Fruit fly (Drosophila melanogaster): ENCODE data around the gene Nckx30C.

The Nckx30C gene

dm6 chr2L:9697561-9697960 is 48.7 kb downstream of the Nckx30C start:
- TF ChIP-seq CG1621 (tag; optimal IDR thresholded peaks at IDR 0.05), result no peak
- TF ChIP-seq Lpt (GFP tag; optimal IDR thresholded peaks at IDR 0.05), result no peak

- TF ChIP-seq Eip75B (GFP tag; optimal IDR thresholded peaks at IDR 0.05) (no peak), CG3919 (GFP tag; optimal IDR thresholded peaks at IDR 0.05) (no peak), fkh (GFP tag; optimal IDR thresholded peaks at IDR 0.05) (peak; percentile 41)
Observed at dm6 chr2L:9695723-9696122, 50.6 kb downstream of the Nckx30C start.

- TF ChIP-seq vri (GFP tag; optimal IDR thresholded peaks at IDR 0.05) (peak; percentile 28), fkh (GFP tag; optimal IDR thresholded peaks at IDR 0.05) (peak; percentile 63), CG32006 (GFP tag; optimal IDR thresholded peaks at IDR 0.05) (no peak), CG10669 (GFP tag; optimal IDR thresholded peaks at IDR 0.05) (no peak), svp (GFP tag) (peak; percentile 54), Eip78C (GFP tag) (peak; percentile 17)
Observed at dm6 chr2L:9693924-9694610, 52.2 kb downstream of the Nckx30C start.

dm6 chr2L:9692364-9693348 is 53.6 kb downstream of the Nckx30C start:
- TF ChIP-seq Eip75B (GFP tag; optimal IDR thresholded peaks at IDR 0.05), result peak; percentile 72
- peak; percentile 91 for TF ChIP-seq Eip78C (GFP tag)
- TF ChIP-seq CG31627 (GFP tag; optimal IDR thresholded peaks at IDR 0.05), result peak; percentile 72
- peak; percentile 69 for TF ChIP-seq Hr39 (GFP tag; optimal IDR thresholded peaks at IDR 0.05)
- TF ChIP-seq spab (GFP tag; optimal IDR thresholded peaks at IDR 0.05), result peak; percentile 0
- peak; percentile 72 for TF ChIP-seq Smox (GFP tag; optimal IDR thresholded peaks at IDR 0.05)
- TF ChIP-seq CG8119 (GFP tag; IDR thresholded peaks at IDR 0.05), result peak; percentile 90
- no peak for TF ChIP-seq CG6808 (GFP tag; optimal IDR thresholded peaks at IDR 0.05)
- TF ChIP-seq CG3032 (tag; optimal IDR thresholded peaks at IDR 0.05), result peak; percentile 45
- peak; percentile 80 for TF ChIP-seq esn (GFP tag; optimal IDR thresholded peaks at IDR 0.05)
- peak; percentile 81 for TF ChIP-seq CG32006 (GFP tag; optimal IDR thresholded peaks at IDR 0.05)
- peak; percentile 91 for TF ChIP-seq CG15336 (GFP tag; IDR thresholded peaks at IDR 0.05)
- TF ChIP-seq CG4318 (GFP tag; optimal IDR thresholded peaks at IDR 0.05), result peak; percentile 51
- peak; percentile 50 for TF ChIP-seq CG6276 (GFP tag; optimal IDR thresholded peaks at IDR 0.05)
- TF ChIP-seq CG9139 (GFP tag; optimal IDR thresholded peaks at IDR 0.05), result no peak
- peak; percentile 60 for TF ChIP-seq svp (GFP tag)
- TF ChIP-seq CG6163 (GFP tag; IDR thresholded peaks at IDR 0.05), result peak; percentile 91
- peak; percentile 77 for TF ChIP-seq pdm3 (GFP tag; optimal IDR thresholded peaks at IDR 0.05)
- no peak for TF ChIP-seq CG6854 (GFP tag; optimal IDR thresholded peaks at IDR 0.05)
- peak; percentile 53 for TF ChIP-seq CG8319 (GFP tag; optimal IDR thresholded peaks at IDR 0.05)
- no peak for TF ChIP-seq fd85E (GFP tag; optimal IDR thresholded peaks at IDR 0.05)
- TF ChIP-seq CG3919 (GFP tag; optimal IDR thresholded peaks at IDR 0.05), result peak; percentile 67
- TF ChIP-seq CG11902 (GFP tag; optimal IDR thresholded peaks at IDR 0.05), result peak; percentile 41
- TF ChIP-seq CG6792 (GFP tag; optimal IDR thresholded peaks at IDR 0.05), result peak; percentile 66
- peak; percentile 69 for TF ChIP-seq net (GFP tag; optimal IDR thresholded peaks at IDR 0.05)
- peak; percentile 52 for TF ChIP-seq Sox15 (GFP tag; optimal IDR thresholded peaks at IDR 0.05)
- TF ChIP-seq achi (GFP tag; optimal IDR thresholded peaks at IDR 0.05), result peak; percentile 72
- peak; percentile 32 for TF ChIP-seq fd59A (GFP tag; optimal IDR thresholded peaks at IDR 0.05)
- peak in 1 of 2 experiments; percentile 14 for TF ChIP-seq ss (GFP tag; optimal IDR thresholded peaks at IDR 0.05)
- TF ChIP-seq topi (GFP tag; optimal IDR thresholded peaks at IDR 0.05), result peak; percentile 69
- TF ChIP-seq cyc (GFP tag; optimal IDR thresholded peaks at IDR 0.05), result peak; percentile 60
- TF ChIP-seq Eip93F (GFP tag; optimal IDR thresholded peaks at IDR 0.05), result peak; percentile 13
- TF ChIP-seq dsx (GFP tag; optimal IDR thresholded peaks at IDR 0.05; ENCODE audit: poor library complexity, severe bottlenecking), result peak; percentile 23
- TF ChIP-seq Hr4 (GFP tag; optimal IDR thresholded peaks at IDR 0.05), result peak; percentile 86
- TF ChIP-seq salr (GFP tag; optimal IDR thresholded peaks at IDR 0.05), result peak in 1 of 2 experiments; percentile 53
- TF ChIP-seq Hr38 (GFP tag; optimal IDR thresholded peaks at IDR 0.05), result no peak

Measured in whole organism, prepupa.